ENCODE assay signal across 5 fruit fly cellular contexts in genomic region chr2L:2130157-2130987, dm6.
TF ChIP-seq lines count a peak whose summit lies in the region.

Glyp (plus strand) TSS chr2L:2130813.

TF ChIP-seq in whole organism, adult, 20 proteins besides CTCF, POLR2A, EP300 and RAD21 (continued from another document):
- peak; percentile 96 for TF ChIP-seq Clk (GFP tag; optimal IDR thresholded peaks at IDR 0.05; lab: Kevin White, UChicago)
- peak; percentile 90 for TF ChIP-seq CG1620 (GFP tag; optimal IDR thresholded peaks at IDR 0.05; lab: Kevin White, UChicago)
- peak; percentile 97 for TF ChIP-seq pad (GFP tag; optimal IDR thresholded peaks at IDR 0.05; lab: Kevin White, UChicago)

TF ChIP-seq in whole organism, embryonic, 481 proteins besides CTCF, POLR2A, EP300 and RAD21 (continued from another document and continues in another):
- TF ChIP-seq CG5180 (GFP tag; optimal IDR thresholded peaks at IDR 0.05; lab: Kevin White, UChicago) (peak; percentile 91), CG16863 (GFP tag; optimal IDR thresholded peaks at IDR 0.05; lab: Kevin White, UChicago) (peak; percentile 62), ken (GFP tag; IDR thresholded peaks at IDR 0.05; lab: Robert Waterston, UW) (peak; percentile 88), chn (GFP tag; optimal IDR thresholded peaks at IDR 0.05; lab: Kevin White, UChicago) (peak; percentile 77), CG14965 (GFP tag; optimal IDR thresholded peaks at IDR 0.05; lab: Kevin White, UChicago; ENCODE audit: borderline replicate concordance) (no peak), sr (GFP tag; IDR thresholded peaks at IDR 0.05; lab: Robert Waterston, UW) (peak; percentile 61), CG34376 (GFP tag; optimal IDR thresholded peaks at IDR 0.05; lab: Kevin White, UChicago) (peak; percentile 98), jumu (GFP tag; optimal IDR thresholded peaks at IDR 0.05; lab: Kevin White, UChicago) (peak; percentile 61), Asciz (GFP tag; optimal IDR thresholded peaks at IDR 0.05; lab: Kevin White, UChicago) (peak; percentile 97), HLH54F (GFP tag; optimal IDR thresholded peaks at IDR 0.05; lab: Kevin White, UChicago) (peak; percentile 79), Hey (tag; optimal IDR thresholded peaks at IDR 0.05; lab: Kevin White, UChicago) (peak; percentile 68), CG2712 (tag; optimal IDR thresholded peaks at IDR 0.05; lab: Kevin White, UChicago) (peak; percentile 98), lab (GFP tag; optimal IDR thresholded peaks at IDR 0.05; lab: Kevin White, UChicago) (peak; percentile 99), grn (GFP tag; optimal IDR thresholded peaks at IDR 0.05; lab: Kevin White, UChicago) (peak; percentile 90), Nf-YB (GFP tag; optimal IDR thresholded peaks at IDR 0.05; lab: Kevin White, UChicago) (peak; percentile 88), CG10209 (GFP tag; optimal IDR thresholded peaks at IDR 0.05; lab: Kevin White, UChicago) (peak; percentile 98), br (optimal IDR thresholded peaks at IDR 0.05; lab: Kevin White, UChicago) (no peak), tap (tag; optimal IDR thresholded peaks at IDR 0.05; lab: Kevin White, UChicago) (peak; percentile 95), lilli (GFP tag; optimal IDR thresholded peaks at IDR 0.05; lab: Kevin White, UChicago) (peak; percentile 95), mam (GFP tag; optimal IDR thresholded peaks at IDR 0.05; lab: Kevin White, UChicago) (peak; percentile 69), Neu2 (GFP tag; optimal IDR thresholded peaks at IDR 0.05; lab: Kevin White, UChicago; ENCODE audit: borderline replicate concordance) (no peak), Dbx (GFP tag; IDR thresholded peaks at IDR 0.05; lab: Robert Waterston, UW) (peak; percentile 97), CG10431 (GFP tag; optimal IDR thresholded peaks at IDR 0.05; lab: Kevin White, UChicago) (peak; percentile 91), gce (GFP tag; IDR thresholded peaks at IDR 0.05; lab: Robert Waterston, UW) (peak; percentile 89), CG12104 (GFP tag; optimal IDR thresholded peaks at IDR 0.05; lab: Kevin White, UChicago) (peak; percentile 97), BtbVII (GFP tag; optimal IDR thresholded peaks at IDR 0.05; lab: Kevin White, UChicago) (peak; percentile 99), ewg (GFP tag; optimal IDR thresholded peaks at IDR 0.05; lab: Kevin White, UChicago) (peak; percentile 92), otp (GFP tag; IDR thresholded peaks at IDR 0.05; lab: Robert Waterston, UW) (peak; percentile 84; the same call in 2 of the 3 replicates), oc (tag; optimal IDR thresholded peaks at IDR 0.05; lab: Kevin White, UChicago) (peak; percentile 98), Dfd (GFP tag; optimal IDR thresholded peaks at IDR 0.05; lab: Kevin White, UChicago) (no peak), gcm2 (GFP tag; optimal IDR thresholded peaks at IDR 0.05; lab: Kevin White, UChicago) (peak; percentile 89)

TF ChIP-seq in whole organism, prepupa, 60 proteins besides CTCF, POLR2A, EP300 and RAD21 (continued from another document and continues in another):
- TF ChIP-seq CG10669 (GFP tag; optimal IDR thresholded peaks at IDR 0.05; lab: Kevin White, UChicago), result peak; percentile 93
- peak; percentile 98 for TF ChIP-seq CG8632 (GFP tag; optimal IDR thresholded peaks at IDR 0.05; lab: Kevin White, UChicago)
- peak; percentile 95 for TF ChIP-seq acj6 (GFP tag; optimal IDR thresholded peaks at IDR 0.05; lab: Kevin White, UChicago)
- peak; percentile 89 for TF ChIP-seq CG11902 (GFP tag; optimal IDR thresholded peaks at IDR 0.05; lab: Kevin White, UChicago)
- TF ChIP-seq lz (GFP tag; optimal IDR thresholded peaks at IDR 0.05; lab: Kevin White, UChicago), result peak; percentile 93
- TF ChIP-seq pdm3 (GFP tag; optimal IDR thresholded peaks at IDR 0.05; lab: Kevin White, UChicago), result peak; percentile 95
- peak; percentile 97 for TF ChIP-seq net (GFP tag; optimal IDR thresholded peaks at IDR 0.05; lab: Kevin White, UChicago)
- peak; percentile 93 for TF ChIP-seq Sox15 (GFP tag; optimal IDR thresholded peaks at IDR 0.05; lab: Kevin White, UChicago)
- peak; percentile 97 for TF ChIP-seq CG10631 (GFP tag; optimal IDR thresholded peaks at IDR 0.05; lab: Kevin White, UChicago)
- peak; percentile 97 for TF ChIP-seq fd59A (GFP tag; optimal IDR thresholded peaks at IDR 0.05; lab: Kevin White, UChicago)
- peak; percentile 86 to 95 for TF ChIP-seq salr (GFP tag; optimal IDR thresholded peaks at IDR 0.05; lab: Kevin White, UChicago)
- TF ChIP-seq dac (GFP tag; optimal IDR thresholded peaks at IDR 0.05; lab: Kevin White, UChicago), result peak; percentile 97
- TF ChIP-seq CG6854 (GFP tag; optimal IDR thresholded peaks at IDR 0.05; lab: Kevin White, UChicago), result peak; percentile 97
- peak; percentile 97 for TF ChIP-seq Gug (GFP tag; IDR thresholded peaks at IDR 0.05; lab: Robert Waterston, UW)
- peak; percentile 88 for TF ChIP-seq CG1621 (tag; optimal IDR thresholded peaks at IDR 0.05; lab: Kevin White, UChicago)
- peak; percentile 97 for TF ChIP-seq Eip93F (GFP tag; optimal IDR thresholded peaks at IDR 0.05; lab: Kevin White, UChicago)
- TF ChIP-seq Ets96B (tag; optimal IDR thresholded peaks at IDR 0.05; lab: Kevin White, UChicago), result peak; percentile 98
- TF ChIP-seq CG4318 (GFP tag; optimal IDR thresholded peaks at IDR 0.05; lab: Kevin White, UChicago), result peak; percentile 98
- TF ChIP-seq CG15336 (GFP tag; IDR thresholded peaks at IDR 0.05; lab: Robert Waterston, UW), result peak; percentile 98
- TF ChIP-seq CG3032 (tag; optimal IDR thresholded peaks at IDR 0.05; lab: Kevin White, UChicago), result peak; percentile 97
- TF ChIP-seq CG3919 (GFP tag; optimal IDR thresholded peaks at IDR 0.05; lab: Kevin White, UChicago), result peak; percentile 97
- peak; percentile 96 for TF ChIP-seq eg (GFP tag; IDR thresholded peaks at IDR 0.05; lab: Robert Waterston, UW)
- peak; percentile 92 for TF ChIP-seq CG8319 (GFP tag; optimal IDR thresholded peaks at IDR 0.05; lab: Kevin White, UChicago)
- peak; percentile 95 for TF ChIP-seq Met (GFP tag; optimal IDR thresholded peaks at IDR 0.05; lab: Kevin White, UChicago)
- peak; percentile 95 for TF ChIP-seq CG11762 (GFP tag; optimal IDR thresholded peaks at IDR 0.05; lab: Kevin White, UChicago; ENCODE audit: insufficient read depth)
- TF ChIP-seq OdsH (GFP tag; optimal IDR thresholded peaks at IDR 0.05; lab: Kevin White, UChicago), result peak; percentile 96
- TF ChIP-seq CG34406 (GFP tag; optimal IDR thresholded peaks at IDR 0.05; lab: Kevin White, UChicago), result peak; percentile 98
- peak; percentile 93 for TF ChIP-seq CG11294 (GFP tag; IDR thresholded peaks at IDR 0.05; lab: Robert Waterston, UW)
- peak; percentile 99 for TF ChIP-seq CG6276 (GFP tag; optimal IDR thresholded peaks at IDR 0.05; lab: Kevin White, UChicago)
- peak; percentile 95 for TF ChIP-seq dsx (GFP tag; optimal IDR thresholded peaks at IDR 0.05; lab: Kevin White, UChicago; ENCODE audit: poor library complexity, severe bottlenecking)
- TF ChIP-seq Hr39 (GFP tag; optimal IDR thresholded peaks at IDR 0.05; lab: Kevin White, UChicago), result peak; percentile 82
- TF ChIP-seq CG6808 (GFP tag; optimal IDR thresholded peaks at IDR 0.05; lab: Kevin White, UChicago), result peak; percentile 96
- TF ChIP-seq fd85E (GFP tag; optimal IDR thresholded peaks at IDR 0.05; lab: Kevin White, UChicago), result peak; percentile 87

TF ChIP-seq in whole organism, pupa, 21 proteins besides CTCF, POLR2A, EP300 and RAD21 (continued from another document):
- TF ChIP-seq gl (tag; optimal IDR thresholded peaks at IDR 0.05; lab: Kevin White, UChicago), result peak; percentile 84

TF ChIP-seq in whole organism, wandering third instar larva, 38 proteins besides CTCF, POLR2A, EP300 and RAD21 (continued from another document):
- TF ChIP-seq jim (GFP tag; optimal IDR thresholded peaks at IDR 0.05; lab: Kevin White, UChicago) (peak; percentile 62), dmrt93B (GFP tag; optimal IDR thresholded peaks at IDR 0.05; lab: Kevin White, UChicago) (peak; percentile 94), dsf (GFP tag; optimal IDR thresholded peaks at IDR 0.05; lab: Kevin White, UChicago; ENCODE audit: borderline replicate concordance) (peak; percentile 81), CrebA (GFP tag; optimal IDR thresholded peaks at IDR 0.05; lab: Kevin White, UChicago; ENCODE audit: borderline replicate concordance) (no peak), OdsH (GFP tag; optimal IDR thresholded peaks at IDR 0.05; lab: Kevin White, UChicago) (peak; percentile 98), Vsx2 (GFP tag; optimal IDR thresholded peaks at IDR 0.05; lab: Kevin White, UChicago; ENCODE audit: partially characterized antibody) (peak; percentile 96), Rel (GFP tag; optimal IDR thresholded peaks at IDR 0.05; lab: Kevin White, UChicago) (peak; percentile 98), Rel (tag; optimal IDR thresholded peaks at IDR 0.05; lab: Kevin White, UChicago) (peak; percentile 89), Jra (GFP tag; optimal IDR thresholded peaks at IDR 0.05; lab: Kevin White, UChicago) (peak; percentile 75), h (GFP tag; optimal IDR thresholded peaks at IDR 0.05; lab: Kevin White, UChicago) (peak; percentile 97), Mio (GFP tag; optimal IDR thresholded peaks at IDR 0.05; lab: Kevin White, UChicago) (peak; percentile 38), Hr83 (GFP tag; optimal IDR thresholded peaks at IDR 0.05; lab: Kevin White, UChicago; ENCODE audit: poor library complexity, severe bottlenecking) (peak; percentile 73), Dfd (GFP tag; optimal IDR thresholded peaks at IDR 0.05; lab: Kevin White, UChicago) (no peak), CG32264 (GFP tag; optimal IDR thresholded peaks at IDR 0.05; lab: Kevin White, UChicago) (peak; percentile 77), Dif (GFP tag; optimal IDR thresholded peaks at IDR 0.05; lab: Kevin White, UChicago; ENCODE audit: partially characterized antibody) (peak; percentile 99), GATAd (GFP tag; optimal IDR thresholded peaks at IDR 0.05; lab: Kevin White, UChicago) (peak; percentile 62), Hr78 (GFP tag; optimal IDR thresholded peaks at IDR 0.05; lab: Kevin White, UChicago) (no peak)
